Worm (Caenorhabditis elegans) whole organism, young adult: ENCODE measurements around the gene cope-1.

ENCODE experiments used
- F22D6.2 ChIP-seq: sonication (generic microtip); optimal IDR thresholded peaks from 2 replicates; lab custom pipeline; 2016; ENCODE audit warnings: mild to moderate bottlenecking, missing genetic modification characterization, missing compliant biosample characterization
- athp-1 ChIP-seq: sonication (generic microtip); optimal IDR thresholded peaks from 2 replicates; lab custom pipeline; 2017; ENCODE audit warnings: mild to moderate bottlenecking, missing genetic modification characterization, missing compliant biosample characterization
- attf-3 ChIP-seq: fragments of 200-800 bp; sonication (Bioruptor generic); conservative IDR thresholded peaks from 2 replicates; pipeline ENCODE4 v1.3.6; 2022; ENCODE audit warnings: missing genetic modification reagents, missing genetic modification characterization, missing compliant biosample characterization
- dpff-1 ChIP-seq: sonication (generic microtip); optimal IDR thresholded peaks from 2 replicates; lab custom pipeline; 2017; ENCODE audit warnings: mild to moderate bottlenecking, missing genetic modification characterization, missing compliant biosample characterization
- ekl-4 ChIP-seq: fragments of 200-800 bp; sonication (Bioruptor generic); IDR thresholded peaks from 2 replicates; pipeline ENCODE4 v1.3.6; 2022; ENCODE audit warnings: missing genetic modification reagents, missing genetic modification characterization, missing compliant biosample characterization
- hmg-20 ChIP-seq: fragments of 200-800 bp; sonication (Bioruptor generic); IDR thresholded peaks from 2 replicates; pipeline ENCODE4 v1.3.6; 2022; ENCODE audit warnings: missing genetic modification reagents, missing genetic modification characterization, missing compliant biosample characterization
- pha-4 ChIP-seq: fragments of 150-350 bp; sonication (generic microtip); optimal IDR thresholded peaks from 2 replicates; lab custom pipeline; 2014; ENCODE audit warnings: missing biosample characterization, missing genetic modification reagents, missing genetic modification characterization
- rec-8 ChIP-seq, 2 experiments: sonication (generic microtip); optimal IDR thresholded peaks; 2 replicates each; lab custom pipeline; 2016; ENCODE audit warnings: mild to moderate bottlenecking in 2 of 2, missing genetic modification characterization in 2 of 2, missing genetic modification reagents in 2 of 2, missing genotype in 2 of 2, missing biosample characterization in 1 of 2, missing compliant biosample characterization in 1 of 2, moderate library complexity in 1 of 2
- sdz-38 ChIP-seq: sonication (generic microtip); optimal IDR thresholded peaks from 2 replicates; lab custom pipeline; 2016; ENCODE audit warnings: missing genotype, missing genetic modification characterization, missing compliant biosample characterization
- somi-1 ChIP-seq: fragments of 200-800 bp; sonication (Bioruptor generic); optimal IDR thresholded peaks from 2 replicates; lab custom pipeline; 2018; ENCODE audit warnings: mild to moderate bottlenecking, missing genetic modification characterization, missing compliant biosample characterization
- unc-62 ChIP-seq: fragments of 150-350 bp; optimal IDR thresholded peaks from 2 replicates; lab custom pipeline; 2014; ENCODE audit warnings: missing biosample characterization, missing genetic modification reagents, missing genetic modification characterization
- ztf-18 ChIP-seq: sonication (generic microtip); optimal IDR thresholded peaks from 2 replicates; lab custom pipeline; 2016; ENCODE audit warnings: missing genotype, mild to moderate bottlenecking, missing genetic modification characterization, missing compliant biosample characterization

- TF ChIP-seq hmg-20 (GFP tag; lab: Robert Waterston, UW) (no peak), dpff-1 (no peak), rec-8 (tag; optimal IDR thresholded peaks at IDR 0.05; lab: Kevin White, UChicago) (no peak), ekl-4 (GFP tag; lab: Robert Waterston, UW) (no peak), somi-1 (GFP tag; lab: Kevin White, UChicago) (no peak), F22D6.2 (tag; lab: Kevin White, UChicago) (no peak), unc-62 (no peak), sdz-38 (tag; lab: Kevin White, UChicago) (no peak), ztf-18 (no peak), pha-4 (tag; lab: Kevin White, UChicago) (no peak), attf-3 (GFP tag; lab: Robert Waterston, UW) (no peak), athp-1 (tag; lab: Kevin White, UChicago) (no peak)
Measured at ce11 chrIII:13457305-13457704, 31.2 kb downstream of the cope-1 start.
